Worm (Caenorhabditis elegans) whole organism, L1 larva: ENCODE measurements around the gene snf-9.

Experiments used
- C16A3.4 ChIP-seq: fragments of 150-350 bp; optimal IDR thresholded peaks from 2 replicates; lab custom pipeline; 2014; ENCODE audit warnings: missing biosample characterization, missing genetic modification characterization
- C34B4.2 ChIP-seq: sonication (generic microtip); optimal IDR thresholded peaks from 2 replicates; lab custom pipeline; 2017; ENCODE audit warnings: mild to moderate bottlenecking, missing genetic modification characterization, missing compliant biosample characterization
- Y116A8C.19 ChIP-seq: sonication (generic microtip); optimal IDR thresholded peaks from 2 replicates; lab custom pipeline; 2016; ENCODE audit warnings: missing compliant biosample characterization, missing genetic modification characterization, borderline replicate concordance
- alr-1 ChIP-seq: fragments of 200-800 bp; sonication (Bioruptor generic); optimal IDR thresholded peaks from 2 replicates; lab custom pipeline; 2018; ENCODE audit warnings: borderline replicate concordance, mild to moderate bottlenecking, missing genetic modification characterization, missing compliant biosample characterization
- aly-2 ChIP-seq: fragments of 150-350 bp; optimal IDR thresholded peaks from 2 replicates; lab custom pipeline; 2014; ENCODE audit warnings: missing biosample characterization, missing genetic modification characterization
- ceh-63 ChIP-seq: fragments of 200-800 bp; sonication (Bioruptor generic); optimal IDR thresholded peaks from 2 replicates; lab custom pipeline; 2018; ENCODE audit warnings: mild to moderate bottlenecking, missing genetic modification characterization, missing compliant biosample characterization
- ceh-8 ChIP-seq: fragments of 200-800 bp; sonication (Bioruptor generic); optimal IDR thresholded peaks from 2 replicates; lab custom pipeline; 2018; ENCODE audit warnings: mild to moderate bottlenecking, missing genetic modification characterization, moderate library complexity, missing compliant biosample characterization
- ceh-82 ChIP-seq, 3 experiments: fragments of 150-350 bp in 1 of 3; sonication (generic microtip) in 2 of 3; optimal IDR thresholded peaks; 2 replicates each; lab custom pipeline; 2014 to 2017; ENCODE audit warnings: missing biosample characterization in 3 of 3, missing genetic modification characterization in 3 of 3
- ceh-88 ChIP-seq: fragments of 200-800 bp; sonication (Bioruptor generic); IDR thresholded peaks from 2 replicates; pipeline ENCODE4 v1.3.6; 2022; ENCODE audit warnings: missing genetic modification characterization, missing compliant biosample characterization
- ceh-90 ChIP-seq: sonication (generic microtip); optimal IDR thresholded peaks from 2 replicates; lab custom pipeline; 2016; ENCODE audit warnings: missing genetic modification characterization, missing compliant biosample characterization
- dpl-1 ChIP-seq, 3 experiments: fragments of 150-350 bp in 2 of 3; sonication (generic microtip) in 1 of 3; optimal IDR thresholded peaks; 2 replicates each; lab custom pipeline; 2014 to 2017; ENCODE audit warnings: missing biosample characterization in 3 of 3, missing genetic modification characterization in 3 of 3, missing genetic modification reagents in 3 of 3
- dsc-1 ChIP-seq: sonication (generic microtip); optimal IDR thresholded peaks from 2 replicates; lab custom pipeline; 2016; ENCODE audit warnings: mild to moderate bottlenecking, missing genetic modification characterization, missing compliant biosample characterization
- efl-1 ChIP-seq, 4 experiments: fragments of 150-350 bp; optimal IDR thresholded peaks in 3 of 4; peaks in 1 of 4; 1 replicate in 1 of 4; 2 replicates in 3 of 4; lab custom pipeline; 2014; ENCODE audit warnings: missing biosample characterization in 2 of 4, missing genetic modification characterization in 2 of 4, missing genetic modification reagents in 2 of 4
- efl-3 ChIP-seq: fragments of 200-800 bp; sonication (Bioruptor generic); optimal IDR thresholded peaks from 2 replicates; lab custom pipeline; 2018; ENCODE audit warnings: mild to moderate bottlenecking, missing genetic modification characterization, missing compliant biosample characterization
- egl-13 ChIP-seq: sonication (generic microtip); optimal IDR thresholded peaks from 2 replicates; lab custom pipeline; 2016; ENCODE audit warnings: missing genotype, missing genetic modification reagents, missing genetic modification characterization, missing compliant biosample characterization
- egl-27 ChIP-seq, 2 experiments: fragments of 150-350 bp in 1 of 2; sonication (generic microtip); optimal IDR thresholded peaks; 3 replicates each; lab custom pipeline; 2017 to 2018; ENCODE audit warnings: missing biosample characterization in 2 of 2, missing genetic modification characterization in 2 of 2, missing genetic modification reagents in 2 of 2
- elt-2 ChIP-seq: sonication (generic microtip); optimal IDR thresholded peaks from 2 replicates; lab custom pipeline; 2016; ENCODE audit warnings: missing genetic modification characterization, mild to moderate bottlenecking, inconsistent platforms, missing compliant biosample characterization, missing genetic modification reagents
- elt-3 ChIP-seq, 6 experiments: fragments of 150-350 bp in 1 of 6; sonication (generic microtip); optimal IDR thresholded peaks; 2 replicates each; lab custom pipeline; 2017 to 2018; ENCODE audit warnings: missing biosample characterization in 6 of 6, missing genetic modification characterization in 6 of 6, inconsistent platforms in 1 of 6
- ets-5 ChIP-seq: fragments of 200-800 bp; sonication (Bioruptor generic); IDR thresholded peaks from 2 replicates; pipeline ENCODE4 v1.3.6; 2022; ENCODE audit warnings: missing genetic modification characterization, missing compliant biosample characterization
- fkh-4 ChIP-seq: sonication (generic microtip); optimal IDR thresholded peaks from 2 replicates; lab custom pipeline; 2016; ENCODE audit warnings: missing compliant biosample characterization, missing genetic modification characterization, borderline replicate concordance
- fkh-8 ChIP-seq: sonication (generic microtip); optimal IDR thresholded peaks from 2 replicates; lab custom pipeline; 2016; ENCODE audit warnings: mild to moderate bottlenecking, missing genetic modification characterization, missing compliant biosample characterization
- fos-1 ChIP-seq: fragments of 150-350 bp; optimal IDR thresholded peaks from 2 replicates; lab custom pipeline; 2014; ENCODE audit warnings: missing biosample characterization, missing genetic modification characterization
- hpl-2 ChIP-seq: fragments of 150-350 bp; optimal IDR thresholded peaks from 2 replicates; lab custom pipeline; 2014; ENCODE audit warnings: missing biosample characterization, missing genetic modification reagents, missing genetic modification characterization
- isw-1 ChIP-seq: fragments of 200-800 bp; sonication (Bioruptor generic); IDR thresholded peaks from 2 replicates; pipeline ENCODE4 v1.3.6; 2022; ENCODE audit warnings: missing genetic modification characterization, missing compliant biosample characterization
- lin-13 ChIP-seq: fragments of 150-350 bp; optimal IDR thresholded peaks from 2 replicates; lab custom pipeline; 2014; ENCODE audit warnings: missing biosample characterization, missing genetic modification reagents, missing genetic modification characterization
- lin-15B ChIP-seq: fragments of 150-350 bp; sonication (generic microtip); optimal IDR thresholded peaks from 3 replicates; lab custom pipeline; 2014; ENCODE audit warnings: missing biosample characterization, missing genetic modification characterization
- lir-3 ChIP-seq: sonication (generic microtip); optimal IDR thresholded peaks from 2 replicates; lab custom pipeline; 2016; ENCODE audit warnings: mild to moderate bottlenecking, missing genetic modification characterization, moderate library complexity, missing compliant biosample characterization; ENCODE audit not compliant: poor library complexity
- lsy-2 ChIP-seq, 2 experiments: fragments of 150-350 bp; optimal IDR thresholded peaks; 2 replicates each; lab custom pipeline; 2014; ENCODE audit warnings: missing biosample characterization in 2 of 2, missing genetic modification characterization in 2 of 2
- mef-2 ChIP-seq: fragments of 150-350 bp; optimal IDR thresholded peaks from 2 replicates; lab custom pipeline; 2014; ENCODE audit warnings: missing biosample characterization, missing genetic modification characterization
- mep-1 ChIP-seq: fragments of 150-350 bp; optimal IDR thresholded peaks from 2 replicates; lab custom pipeline; 2014; ENCODE audit warnings: missing biosample characterization, missing genetic modification characterization
- nhr-11 ChIP-seq: fragments of 150-350 bp; optimal IDR thresholded peaks from 2 replicates; lab custom pipeline; 2014; ENCODE audit warnings: missing biosample characterization, missing genetic modification characterization
- nhr-20 ChIP-seq: sonication (generic microtip); optimal IDR thresholded peaks from 2 replicates; lab custom pipeline; 2016; ENCODE audit warnings: mild to moderate bottlenecking, missing genetic modification characterization, missing compliant biosample characterization
- nhr-237 ChIP-seq: fragments of 150-350 bp; optimal IDR thresholded peaks from 2 replicates; lab custom pipeline; 2014; ENCODE audit warnings: missing biosample characterization, missing genetic modification characterization
- nhr-28 ChIP-seq: fragments of 150-350 bp; optimal IDR thresholded peaks from 2 replicates; lab custom pipeline; 2014; ENCODE audit warnings: missing biosample characterization, missing genetic modification characterization
- nhr-47 ChIP-seq: sonication (generic microtip); optimal IDR thresholded peaks from 2 replicates; lab custom pipeline; 2016; ENCODE audit warnings: mild to moderate bottlenecking, missing genetic modification characterization, moderate library complexity, missing compliant biosample characterization
- nhr-71 ChIP-seq: sonication (generic microtip); optimal IDR thresholded peaks from 2 replicates; lab custom pipeline; 2016; ENCODE audit warnings: mild to moderate bottlenecking, missing genetic modification characterization, moderate library complexity, missing compliant biosample characterization
- nhr-76 ChIP-seq: sonication (generic microtip); optimal IDR thresholded peaks from 2 replicates; lab custom pipeline; 2017; ENCODE audit warnings: missing biosample characterization, missing genetic modification characterization
- nhr-84 ChIP-seq: sonication (generic microtip); optimal IDR thresholded peaks from 2 replicates; lab custom pipeline; 2017; ENCODE audit warnings: missing biosample characterization, missing genetic modification characterization
- nhr-85 ChIP-seq: sonication (generic microtip); peaks from one replicate; lab custom pipeline; 2016; ENCODE audit warnings: missing genetic modification characterization, inconsistent platforms, missing compliant biosample characterization
- nhr-90 ChIP-seq: sonication (generic microtip); optimal IDR thresholded peaks from 2 replicates; lab custom pipeline; 2016; ENCODE audit warnings: mild to moderate bottlenecking, missing genetic modification characterization, missing compliant biosample characterization; ENCODE audit not compliant: poor library complexity
- rnt-1 ChIP-seq: sonication (generic microtip); optimal IDR thresholded peaks from 2 replicates; lab custom pipeline; 2016; ENCODE audit warnings: mild to moderate bottlenecking, missing genetic modification characterization, moderate library complexity, missing compliant biosample characterization
- skn-1 ChIP-seq: fragments of 150-350 bp; optimal IDR thresholded peaks from 2 replicates; lab custom pipeline; 2014; ENCODE audit warnings: missing biosample characterization, missing genetic modification characterization
- snu-23 ChIP-seq: sonication (generic microtip); optimal IDR thresholded peaks from 2 replicates; lab custom pipeline; 2016; ENCODE audit warnings: missing genetic modification characterization, missing compliant biosample characterization
- sox-4 ChIP-seq: sonication (generic microtip); optimal IDR thresholded peaks from 2 replicates; lab custom pipeline; 2016; ENCODE audit warnings: missing genetic modification characterization, missing compliant biosample characterization
- swsn-7 ChIP-seq: sonication (generic microtip); optimal IDR thresholded peaks from 2 replicates; lab custom pipeline; 2016; ENCODE audit warnings: missing genetic modification characterization, missing compliant biosample characterization
- tlp-1 ChIP-seq: fragments of 150-350 bp; optimal IDR thresholded peaks from 2 replicates; lab custom pipeline; 2014; ENCODE audit warnings: missing biosample characterization, missing genetic modification characterization
- unc-130 ChIP-seq: fragments of 150-350 bp; optimal IDR thresholded peaks from 2 replicates; lab custom pipeline; 2017; ENCODE audit warnings: missing biosample characterization, missing genetic modification characterization, inconsistent platforms
- unc-30 ChIP-seq: sonication (generic microtip); optimal IDR thresholded peaks from 2 replicates; lab custom pipeline; 2017; ENCODE audit warnings: missing biosample characterization, missing genetic modification characterization
- unc-62 ChIP-seq: fragments of 150-350 bp; optimal IDR thresholded peaks from 2 replicates; lab custom pipeline; 2014; ENCODE audit warnings: missing biosample characterization, missing genetic modification reagents, missing genetic modification characterization
- unc-86 ChIP-seq: sonication (generic microtip); optimal IDR thresholded peaks from 2 replicates; lab custom pipeline; 2016; ENCODE audit warnings: missing genetic modification characterization, missing compliant biosample characterization
- xbp-1 ChIP-seq: sonication (generic microtip); optimal IDR thresholded peaks from 2 replicates; lab custom pipeline; 2016; ENCODE audit warnings: missing genetic modification characterization, missing compliant biosample characterization
- zag-1 ChIP-seq: fragments of 150-350 bp; optimal IDR thresholded peaks from 2 replicates; lab custom pipeline; 2014; ENCODE audit warnings: missing biosample characterization, missing genetic modification characterization
- ztf-11 ChIP-seq, 2 experiments: sonication (generic microtip); optimal IDR thresholded peaks; 2 replicates each; lab custom pipeline; 2016 to 2017; ENCODE audit warnings: missing genetic modification characterization in 2 of 2, missing biosample characterization in 1 of 2, missing compliant biosample characterization in 1 of 2

The snf-9 gene

DNA sequence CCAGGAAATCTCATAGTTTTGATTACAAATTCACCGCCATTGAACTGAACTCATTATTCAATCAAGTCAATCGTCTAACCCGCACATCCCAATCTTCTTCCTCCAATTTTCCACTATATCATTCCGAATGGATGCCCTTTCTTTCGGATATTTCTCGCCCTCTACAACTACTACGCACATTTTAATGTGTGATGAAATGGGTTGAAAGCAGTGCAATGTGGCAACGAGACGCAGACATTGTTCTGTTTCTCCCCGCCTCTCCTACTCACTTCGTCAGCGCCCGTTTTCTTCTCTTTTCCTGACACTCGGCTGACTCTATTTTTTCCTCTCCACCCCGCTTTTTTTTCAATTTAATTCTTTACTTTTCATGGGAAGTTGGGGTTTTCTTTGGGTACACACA is 43.3 kb upstream of the snf-9 start (continued):
- TF ChIP-seq efl-1 (optimal IDR thresholded peaks at IDR 0.05; lab: Kevin White, UChicago) (peak; percentile 47 to 71), efl-1 (GFP tag; optimal IDR thresholded peaks at IDR 0.05 in 1 of 2; lab: Kevin White, UChicago) (peak; percentile 23 to 37), ceh-8 (GFP tag; lab: Kevin White, UChicago) (no peak), ets-5 (GFP tag; lab: Robert Waterston, UW) (no peak), efl-3 (no peak), hpl-2 (GFP tag; lab: Kevin White, UChicago) (no peak), xbp-1 (tag; lab: Kevin White, UChicago) (peak; percentile 10), nhr-90 (tag; lab: Kevin White, UChicago) (peak; percentile 21), nhr-11 (tag; lab: Kevin White, UChicago) (no peak), egl-13 (tag; lab: Kevin White, UChicago) (no peak), ceh-82 (tag; optimal IDR thresholded peaks at IDR 0.05; lab: Kevin White, UChicago) (peak; percentile 0 to 64 (median 11)), rnt-1 (peak; percentile 37), swsn-7 (tag; lab: Kevin White, UChicago) (peak; percentile 46), isw-1 (GFP tag; lab: Robert Waterston, UW) (no peak), dpl-1 (GFP tag; optimal IDR thresholded peaks at IDR 0.05; lab: Kevin White, UChicago) (peak in 1 of 3 experiments; percentile 34), snu-23 (GFP tag; lab: Kevin White, UChicago) (peak; percentile 64), nhr-47 (peak; percentile 38), nhr-85 (tag; lab: Kevin White, UChicago) (no peak), lsy-2 (tag; optimal IDR thresholded peaks at IDR 0.05; lab: Kevin White, UChicago) (peak in 1 of 2 experiments; percentile 64), ceh-90 (tag; lab: Kevin White, UChicago) (no peak), zag-1 (no peak), nhr-71 (tag; lab: Kevin White, UChicago) (peak; percentile 53), fkh-8 (tag; lab: Kevin White, UChicago) (no peak), mep-1 (tag; lab: Kevin White, UChicago) (peak; percentile 82), lin-13 (GFP tag; lab: Kevin White, UChicago) (no peak), alr-1 (tag; lab: Kevin White, UChicago) (no peak), nhr-84 (tag; lab: Kevin White, UChicago) (no peak), Y116A8C.19 (no peak), elt-3 (tag; optimal IDR thresholded peaks at IDR 0.05; lab: Kevin White, UChicago) (no peak), unc-62 (GFP tag; lab: Kevin White, UChicago) (no peak), dsc-1 (tag; lab: Kevin White, UChicago) (peak; percentile 10), lin-15B (tag; lab: Kevin White, UChicago) (no peak), fos-1 (tag; lab: Kevin White, UChicago) (peak; percentile 5), lir-3 (tag; lab: Kevin White, UChicago) (no peak), nhr-76 (tag; lab: Kevin White, UChicago) (no peak), ztf-11 (tag; optimal IDR thresholded peaks at IDR 0.05; lab: Kevin White, UChicago) (no peak), nhr-28 (tag; lab: Kevin White, UChicago) (no peak), unc-30 (no peak), fkh-4 (no peak), elt-2 (tag; lab: Kevin White, UChicago) (no peak), nhr-237 (tag; lab: Kevin White, UChicago) (no peak), nhr-20 (peak; percentile 1), aly-2 (tag; lab: Kevin White, UChicago) (no peak), tlp-1 (tag; lab: Kevin White, UChicago) (no peak), C34B4.2 (no peak), egl-27 (tag; optimal IDR thresholded peaks at IDR 0.05; lab: Kevin White, UChicago) (no peak), ceh-63 (GFP tag; lab: Kevin White, UChicago) (no peak), unc-130 (tag; lab: Kevin White, UChicago) (no peak), skn-1 (tag; lab: Kevin White, UChicago) (peak; percentile 63), mef-2 (tag; lab: Kevin White, UChicago) (no peak), unc-86 (no peak), C16A3.4 (no peak), sox-4 (tag; lab: Kevin White, UChicago) (no peak), ceh-88 (GFP tag; lab: Robert Waterston, UW) (no peak)
